Worm (Caenorhabditis elegans) whole organism, late embryonic: Measurements from ENCODE around the gene flp-8.

Source experiments
- C08G9.2 ChIP-seq: sonication (generic microtip); optimal IDR thresholded peaks from 2 replicates; lab custom pipeline; 2016; ENCODE audit warnings: mild to moderate bottlenecking, missing genetic modification characterization, moderate library complexity, missing compliant biosample characterization
- K02D7.2 ChIP-seq: sonication (generic microtip); optimal IDR thresholded peaks from 2 replicates; lab custom pipeline; 2017; ENCODE audit warnings: mild to moderate bottlenecking, missing genetic modification characterization, missing compliant biosample characterization
- K09A11.1 ChIP-seq: sonication (generic microtip); optimal IDR thresholded peaks from 2 replicates; lab custom pipeline; 2017; ENCODE audit warnings: antibody characterized with exemption, mild to moderate bottlenecking, missing genetic modification characterization, missing compliant biosample characterization; ENCODE audit not compliant: insufficient read depth
- T23F11.4 ChIP-seq: fragments of 200-800 bp; sonication (Bioruptor generic); optimal IDR thresholded peaks from 2 replicates; lab custom pipeline; 2018; ENCODE audit warnings: mild to moderate bottlenecking, missing genetic modification characterization, missing compliant biosample characterization
- ahr-1 ChIP-seq: sonication (generic microtip); optimal IDR thresholded peaks from 2 replicates; lab custom pipeline; 2016; ENCODE audit warnings: missing genetic modification characterization, missing compliant biosample characterization
- ama-1 ChIP-seq: fragments of 150-350 bp; optimal IDR thresholded peaks from 2 replicates; lab custom pipeline; 2014
- ceh-14 ChIP-seq: sonication (generic microtip); optimal IDR thresholded peaks from 2 replicates; lab custom pipeline; 2016; ENCODE audit warnings: missing genotype, missing genetic modification characterization, missing compliant biosample characterization
- ceh-18 ChIP-seq: sonication (generic microtip); optimal IDR thresholded peaks from 2 replicates; lab custom pipeline; 2016; ENCODE audit warnings: missing genetic modification characterization, missing compliant biosample characterization
- ceh-19 ChIP-seq: fragments of 200-800 bp; sonication (Bioruptor generic); optimal IDR thresholded peaks from 2 replicates; lab custom pipeline; 2018; ENCODE audit warnings: mild to moderate bottlenecking, missing genetic modification characterization, missing compliant biosample characterization
- ceh-2 ChIP-seq: sonication (generic microtip); optimal IDR thresholded peaks from 2 replicates; lab custom pipeline; 2016; ENCODE audit warnings: missing genotype, missing genetic modification characterization, missing compliant biosample characterization
- ceh-24 ChIP-seq: sonication (generic microtip); optimal IDR thresholded peaks from 2 replicates; lab custom pipeline; 2016; ENCODE audit warnings: mild to moderate bottlenecking, missing genetic modification characterization, missing compliant biosample characterization
- ceh-31 ChIP-seq: sonication (generic microtip); optimal IDR thresholded peaks from 2 replicates; lab custom pipeline; 2016; ENCODE audit warnings: missing genetic modification characterization, missing compliant biosample characterization
- che-1 ChIP-seq: sonication (generic microtip); optimal IDR thresholded peaks from 2 replicates; lab custom pipeline; 2016; ENCODE audit warnings: mild to moderate bottlenecking, missing genetic modification characterization, missing compliant biosample characterization
- elt-2 ChIP-seq: sonication (generic microtip); optimal IDR thresholded peaks from 2 replicates; lab custom pipeline; 2016; ENCODE audit warnings: missing genetic modification reagents, missing genetic modification characterization, missing compliant biosample characterization
- elt-4 ChIP-seq: sonication (generic microtip); optimal IDR thresholded peaks from 2 replicates; lab custom pipeline; 2016; ENCODE audit warnings: missing genetic modification characterization, missing compliant biosample characterization
- ets-4 ChIP-seq: sonication (generic microtip); optimal IDR thresholded peaks from 2 replicates; lab custom pipeline; 2016; ENCODE audit warnings: missing genetic modification characterization, missing compliant biosample characterization
- fax-1 ChIP-seq: sonication (generic microtip); optimal IDR thresholded peaks from 2 replicates; lab custom pipeline; 2016; ENCODE audit warnings: missing genotype, missing genetic modification characterization, missing compliant biosample characterization
- fkh-10 ChIP-seq: fragments of 150-350 bp; optimal IDR thresholded peaks from 2 replicates; lab custom pipeline; 2014; ENCODE audit warnings: missing biosample characterization, missing genetic modification reagents, missing genetic modification characterization
- fkh-6 ChIP-seq: sonication (generic microtip); optimal IDR thresholded peaks from 2 replicates; lab custom pipeline; 2016; ENCODE audit warnings: missing genetic modification characterization, missing compliant biosample characterization
- hlh-13 ChIP-seq: fragments of 200-800 bp; sonication (Bioruptor generic); optimal IDR thresholded peaks from 2 replicates; lab custom pipeline; 2018; ENCODE audit warnings: mild to moderate bottlenecking, missing genetic modification characterization, missing compliant biosample characterization
- hlh-15 ChIP-seq: sonication (generic microtip); optimal IDR thresholded peaks from 2 replicates; lab custom pipeline; 2016; ENCODE audit warnings: missing genetic modification characterization, missing compliant biosample characterization
- lim-6 ChIP-seq: sonication (generic microtip); optimal IDR thresholded peaks from 2 replicates; lab custom pipeline; 2016; ENCODE audit warnings: missing genetic modification characterization, missing compliant biosample characterization
- lin-11 ChIP-seq: fragments of 200-800 bp; sonication (Bioruptor generic); optimal IDR thresholded peaks from 2 replicates; lab custom pipeline; 2018; ENCODE audit warnings: mild to moderate bottlenecking, missing genetic modification characterization, missing compliant biosample characterization
- madf-2 ChIP-seq: sonication (generic microtip); optimal IDR thresholded peaks from 2 replicates; lab custom pipeline; 2017; ENCODE audit warnings: missing genetic modification characterization, missing compliant biosample characterization
- mec-3 ChIP-seq: sonication (generic microtip); optimal IDR thresholded peaks from 2 replicates; lab custom pipeline; 2016; ENCODE audit warnings: borderline replicate concordance, missing genetic modification characterization, missing compliant biosample characterization
- nfya-1 ChIP-seq: sonication (generic microtip); optimal IDR thresholded peaks from 2 replicates; lab custom pipeline; 2017; ENCODE audit warnings: missing genetic modification characterization, mild to moderate bottlenecking, missing compliant biosample characterization, antibody characterized with exemption, moderate library complexity
- nhr-232 ChIP-seq: sonication (generic microtip); optimal IDR thresholded peaks from 2 replicates; lab custom pipeline; 2016; ENCODE audit warnings: missing genetic modification characterization, missing compliant biosample characterization
- npax-4 ChIP-seq: sonication (generic microtip); optimal IDR thresholded peaks from 2 replicates; lab custom pipeline; 2016; ENCODE audit warnings: missing genetic modification characterization, missing compliant biosample characterization
- pag-3 ChIP-seq: sonication (generic microtip); optimal IDR thresholded peaks from 2 replicates; lab custom pipeline; 2016; ENCODE audit warnings: missing compliant biosample characterization, missing genetic modification characterization, borderline replicate concordance
- pqm-1 ChIP-seq: sonication (generic microtip); optimal IDR thresholded peaks from 2 replicates; lab custom pipeline; 2016; ENCODE audit warnings: missing genetic modification characterization, missing compliant biosample characterization
- pros-1 ChIP-seq: fragments of 150-350 bp; optimal IDR thresholded peaks from 2 replicates; lab custom pipeline; 2014; ENCODE audit warnings: missing biosample characterization, missing genetic modification reagents, missing genetic modification characterization
- ref-2 ChIP-seq: sonication (generic microtip); optimal IDR thresholded peaks from 2 replicates; lab custom pipeline; 2016; ENCODE audit warnings: missing genetic modification characterization, missing compliant biosample characterization
- sdc-2 ChIP-seq: sonication (generic microtip); optimal IDR thresholded peaks from 2 replicates; lab custom pipeline; 2016; ENCODE audit warnings: missing genotype, missing genetic modification characterization, missing compliant biosample characterization
- sox-2 ChIP-seq: fragments of 200-800 bp; sonication (Bioruptor generic); IDR thresholded peaks from 2 replicates; pipeline ENCODE4 v1.3.6; 2022; ENCODE audit warnings: missing genetic modification reagents, missing genetic modification characterization, missing compliant biosample characterization
- sox-4 ChIP-seq: sonication (generic microtip); optimal IDR thresholded peaks from 2 replicates; lab custom pipeline; 2017; ENCODE audit warnings: mild to moderate bottlenecking, missing genetic modification characterization, inconsistent platforms, missing compliant biosample characterization
- syd-9 ChIP-seq: sonication (generic microtip); optimal IDR thresholded peaks from 2 replicates; lab custom pipeline; 2016; ENCODE audit warnings: mild to moderate bottlenecking, missing genetic modification characterization, moderate library complexity, missing compliant biosample characterization
- ttx-3 ChIP-seq: sonication (generic microtip); optimal IDR thresholded peaks from 2 replicates; lab custom pipeline; 2016; ENCODE audit warnings: missing genetic modification reagents, missing genetic modification characterization, missing compliant biosample characterization
- unc-3 ChIP-seq, 2 experiments: fragments of 200-800 bp in 1 of 2; sonication (Bioruptor generic) in 1 of 2; sonication (generic microtip) in 1 of 2; conservative IDR thresholded peaks in 1 of 2; optimal IDR thresholded peaks in 1 of 2; 2 replicates each; pipeline versions ENCODE4 v1.3.6 to Lab custom; 2016 to 2022; ENCODE audit warnings: missing compliant biosample characterization in 2 of 2, missing genetic modification characterization in 2 of 2, missing genetic modification reagents in 1 of 2
- unc-42 ChIP-seq: sonication (generic microtip); optimal IDR thresholded peaks from 2 replicates; lab custom pipeline; 2016; ENCODE audit warnings: missing genotype, missing genetic modification characterization, missing compliant biosample characterization
- unc-86 ChIP-seq: sonication (generic microtip); optimal IDR thresholded peaks from 2 replicates; lab custom pipeline; 2016; ENCODE audit warnings: missing genetic modification characterization, missing compliant biosample characterization

Gene flp-8

DNA sequence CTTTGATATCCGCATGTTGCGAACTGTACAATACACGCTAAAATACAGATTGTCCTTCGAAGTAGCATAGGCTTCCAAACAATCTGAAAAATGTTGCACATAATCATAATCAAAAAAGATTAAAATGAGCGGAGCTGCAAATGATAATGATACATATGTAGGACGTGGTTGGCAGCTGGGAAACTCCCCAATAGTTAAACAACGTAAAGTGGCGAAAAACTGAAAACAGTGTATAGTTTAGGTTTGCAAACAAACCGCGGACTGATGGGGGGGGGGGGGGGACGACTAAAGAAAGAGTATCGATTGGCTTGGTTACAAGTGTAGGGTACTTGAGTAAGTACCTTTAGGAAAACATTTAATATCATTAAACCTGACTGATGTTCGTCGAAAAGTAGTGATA, 23.9 kb downstream of the flp-8 start, which contains the start of gene hex-5:
TSS of gene hex-5 (minus strand) at position 101 of the 400 bp plus-strand sequence.
- TF ChIP-seq K09A11.1 (tag; lab: Kevin White, UChicago) (no peak), ama-1 (lab: Kevin White, UChicago) (no peak), che-1 (no peak), ets-4 (tag; lab: Kevin White, UChicago) (no peak), pros-1 (tag; lab: Kevin White, UChicago) (no peak), ceh-31 (no peak), ttx-3 (tag; lab: Kevin White, UChicago) (no peak), ceh-14 (tag; lab: Kevin White, UChicago) (no peak), unc-86 (tag; lab: Kevin White, UChicago) (no peak), fax-1 (tag; lab: Kevin White, UChicago) (no peak), hlh-13 (GFP tag; lab: Kevin White, UChicago) (no peak), T23F11.4 (GFP tag; lab: Kevin White, UChicago) (no peak), fkh-10 (GFP tag; lab: Kevin White, UChicago) (no peak), lin-11 (tag; lab: Kevin White, UChicago) (no peak), npax-4 (no peak), K02D7.2 (tag; lab: Kevin White, UChicago) (no peak), ceh-18 (no peak), nfya-1 (no peak), madf-2 (tag; lab: Kevin White, UChicago) (no peak), unc-42 (no peak)

DNA sequence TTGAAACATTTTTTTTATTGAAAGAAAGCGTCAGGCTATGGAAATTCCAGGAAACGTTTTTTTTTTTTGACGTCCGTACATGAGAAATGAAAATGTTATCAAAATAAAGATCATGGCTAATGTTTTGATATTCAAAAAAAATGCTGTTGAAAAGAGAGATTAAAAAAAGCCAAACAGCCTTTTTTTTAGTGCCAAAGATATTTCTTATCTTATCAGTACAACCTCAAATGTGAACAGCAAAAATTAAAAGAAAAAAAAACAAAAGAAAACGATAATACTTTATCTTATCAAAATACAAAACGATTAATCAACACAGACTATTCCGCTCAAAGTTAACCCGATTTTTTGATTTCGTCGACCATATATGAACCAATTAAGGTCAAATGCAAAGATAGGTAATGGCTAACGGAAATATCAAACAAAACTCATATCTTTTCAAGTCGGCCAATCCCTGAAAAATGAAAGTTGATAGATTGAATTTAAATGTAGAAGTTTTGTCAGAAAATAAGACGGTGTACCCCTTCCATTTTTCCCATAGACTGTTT, 26.1 kb downstream of the flp-8 start:
- no peak for TF ChIP-seq ets-4 (tag; lab: Kevin White, UChicago)
- peak; percentile 68 for TF ChIP-seq elt-2 (tag; lab: Kevin White, UChicago)
- TF ChIP-seq, all 69 proteins: peak for 1

DNA sequence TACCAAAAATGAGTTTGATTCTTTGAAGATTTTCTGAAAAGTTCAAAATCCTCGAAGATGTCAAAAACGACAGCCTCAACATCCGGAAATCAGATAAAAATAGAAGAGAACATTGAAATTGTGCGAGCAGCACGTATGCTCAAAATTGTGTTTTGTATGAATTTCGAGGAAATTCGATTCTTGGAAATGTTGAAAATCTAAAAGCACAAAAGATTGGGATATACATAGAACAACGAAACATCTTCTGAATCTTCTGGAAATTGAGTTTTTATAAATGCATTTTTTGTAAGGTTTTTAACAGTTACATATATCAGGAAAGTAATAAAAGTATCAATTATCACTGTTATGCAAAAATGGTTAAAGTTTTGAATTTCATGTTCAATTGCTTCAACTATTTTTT, 29.5 kb downstream of the flp-8 start:
- TF ChIP-seq nhr-232 (tag; lab: Kevin White, UChicago) (no peak), T23F11.4 (GFP tag; lab: Kevin White, UChicago) (no peak), nfya-1 (no peak), unc-42 (no peak), C08G9.2 (tag; lab: Kevin White, UChicago) (no peak), che-1 (no peak), ttx-3 (tag; lab: Kevin White, UChicago) (no peak), sox-2 (no peak), pag-3 (tag; lab: Kevin White, UChicago) (no peak), elt-4 (tag; lab: Kevin White, UChicago) (no peak), mec-3 (no peak), lim-6 (tag; lab: Kevin White, UChicago) (no peak), fkh-6 (tag; lab: Kevin White, UChicago) (no peak), hlh-13 (GFP tag; lab: Kevin White, UChicago) (no peak), pqm-1 (tag; lab: Kevin White, UChicago) (no peak), unc-3 (GFP tag; conservative IDR thresholded peaks at IDR 0.05; lab: Robert Waterston, UW) (no peak), unc-3 (tag; optimal IDR thresholded peaks at IDR 0.05; lab: Kevin White, UChicago) (no peak), sox-4 (no peak), hlh-15 (no peak), syd-9 (tag; lab: Kevin White, UChicago) (no peak), fkh-10 (GFP tag; lab: Kevin White, UChicago) (no peak)

DNA sequence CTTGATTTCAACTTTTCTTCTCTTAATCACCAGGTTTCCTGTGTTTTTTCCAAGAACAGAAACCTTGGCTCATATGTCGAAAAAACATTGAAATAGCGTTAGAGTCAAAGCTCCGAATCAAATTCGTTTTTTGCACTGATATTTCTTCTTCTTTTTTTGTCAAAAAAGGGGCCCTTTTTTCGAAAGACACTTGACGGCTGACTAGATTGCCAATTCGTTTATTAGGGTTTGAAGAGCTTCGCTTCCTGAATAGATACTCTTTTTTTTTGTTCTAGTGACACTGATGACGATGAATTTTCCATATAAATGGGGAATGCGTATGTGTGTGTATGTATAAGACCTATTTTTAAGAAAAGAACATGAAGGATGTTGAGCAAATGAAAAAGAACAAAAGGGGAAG, 35.5 kb downstream of the flp-8 start:
- peak; percentile 18 for TF ChIP-seq unc-42
- no peak for TF ChIP-seq npax-4

DNA sequence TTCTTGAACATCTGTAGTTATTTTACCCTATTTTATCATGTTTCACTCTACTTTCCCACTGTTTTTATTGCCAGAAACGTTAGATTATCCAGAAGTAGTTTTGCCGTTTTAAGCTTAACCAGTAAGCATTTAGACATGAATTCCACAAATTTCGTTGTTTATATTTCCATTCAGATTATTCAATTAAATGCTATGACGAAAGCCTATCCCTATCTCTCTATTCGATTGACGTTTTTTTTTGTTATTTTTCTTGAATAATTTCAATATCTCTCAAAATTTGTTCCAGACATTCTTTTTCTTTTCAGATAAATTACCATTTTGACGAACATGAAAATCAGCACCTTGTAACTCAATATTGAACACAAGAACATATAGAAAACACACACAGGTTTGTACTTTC, 37.3 kb downstream of the flp-8 start, which contains the start of gene npr-40:
TSS of gene npr-40 (plus strand) at position 301 of the 400 bp plus-strand sequence.
- TF ChIP-seq npax-4 = no peak
- TF ChIP-seq fkh-10 (GFP tag; lab: Kevin White, UChicago) = no peak
- TF ChIP-seq sox-4 = no peak
- TF ChIP-seq hlh-13 (GFP tag; lab: Kevin White, UChicago) = no peak
- no peak for TF ChIP-seq unc-42
- no peak for TF ChIP-seq nhr-232 (tag; lab: Kevin White, UChicago)
- TF ChIP-seq ref-2 (tag; lab: Kevin White, UChicago) = no peak
- no peak for TF ChIP-seq ahr-1
- TF ChIP-seq ceh-19 (GFP tag; lab: Kevin White, UChicago) = no peak
- no peak for TF ChIP-seq ceh-24 (tag; lab: Kevin White, UChicago)
- TF ChIP-seq ceh-2 = no peak
- TF ChIP-seq lin-11 (tag; lab: Kevin White, UChicago) = no peak
- no peak for TF ChIP-seq che-1
- TF ChIP-seq unc-86 (tag; lab: Kevin White, UChicago) = no peak
- TF ChIP-seq madf-2 (tag; lab: Kevin White, UChicago) = no peak
- TF ChIP-seq sdc-2 (tag; lab: Kevin White, UChicago) = no peak
- TF ChIP-seq syd-9 (tag; lab: Kevin White, UChicago) = no peak
